Worm (Caenorhabditis elegans): ENCODE results near the gene T09A5.14.

DNA sequence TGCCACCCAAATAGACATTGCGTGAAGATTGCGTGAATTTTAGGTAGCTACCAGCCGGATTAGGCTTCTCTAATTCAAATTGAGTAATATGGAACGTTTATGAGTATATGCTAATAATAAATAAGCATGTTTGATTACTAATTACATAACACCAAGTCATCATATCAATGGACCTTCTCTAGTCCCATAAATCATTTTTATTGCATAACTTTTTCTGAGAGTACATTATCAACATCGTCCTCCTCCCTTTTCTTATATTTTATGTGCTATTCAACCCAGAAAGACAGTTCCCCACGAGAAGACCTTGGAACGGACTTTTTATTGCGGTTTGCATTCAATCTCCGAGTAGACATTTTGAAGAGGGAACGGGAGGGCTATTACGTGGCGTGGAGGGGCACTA lies 19.8 kb upstream of the T09A5.14 start:
- peak; percentile 50 for TF ChIP-seq ces-1 (GFP tag; optimal IDR thresholded peaks at IDR 0.05)
- peak; percentile 7 for TF ChIP-seq ztf-11 (tag; optimal IDR thresholded peaks at IDR 0.05)
- TF ChIP-seq elt-3 (tag; optimal IDR thresholded peaks at IDR 0.05): no peak
- no peak for TF ChIP-seq unc-39 (tag; optimal IDR thresholded peaks at IDR 0.05)
- TF ChIP-seq mep-1 (tag; optimal IDR thresholded peaks at IDR 0.05): no peak
- TF ChIP-seq sptf-1 (tag; optimal IDR thresholded peaks at IDR 0.05): peak; percentile 49
- no peak for TF ChIP-seq bed-3 (GFP tag; optimal IDR thresholded peaks at IDR 0.05)
- TF ChIP-seq lin-13 (tag; optimal IDR thresholded peaks at IDR 0.05): no peak
- peak; percentile 27 for TF ChIP-seq M03D4.4 (tag; optimal IDR thresholded peaks at IDR 0.05)
- TF ChIP-seq tbx-8 (GFP tag; optimal IDR thresholded peaks at IDR 0.05): no peak
- peak; percentile 79 for TF ChIP-seq nhr-2 (tag; optimal IDR thresholded peaks at IDR 0.05)
